Fruit fly (Drosophila melanogaster): ENCODE measurements around the gene CG4743.

CG4743 gene

dm6 chr3R:25684859-25685258, 4.5 kb upstream of the CG4743 start, which contains the start of gene RpL27 (continued):
- TF ChIP-seq bsh (GFP tag; optimal IDR thresholded peaks at IDR 0.05): peak; percentile 37 to 67
- TF ChIP-seq TFAM (GFP tag; optimal IDR thresholded peaks at IDR 0.05): peak; percentile 49
- TF ChIP-seq CG7745 (tag; optimal IDR thresholded peaks at IDR 0.05): no peak
- TF ChIP-seq Blimp-1 (GFP tag; optimal IDR thresholded peaks at IDR 0.05): no peak
- TF ChIP-seq CG17328 (GFP tag; IDR thresholded peaks at IDR 0.05): peak; percentile 79
- TF ChIP-seq CG9609 (GFP tag; optimal IDR thresholded peaks at IDR 0.05): peak; percentile 58
- TF ChIP-seq CG15269 (tag; optimal IDR thresholded peaks at IDR 0.05): peak; percentile 74
- peak; percentile 74 for TF ChIP-seq CG10274 (GFP tag; optimal IDR thresholded peaks at IDR 0.05)
- TF ChIP-seq lab (GFP tag; optimal IDR thresholded peaks at IDR 0.05): peak; percentile 95
- peak; percentile 9 for TF ChIP-seq CG10462 (GFP tag; optimal IDR thresholded peaks at IDR 0.05)
- TF ChIP-seq HLHmδ (GFP tag; optimal IDR thresholded peaks at IDR 0.05): peak; percentile 86
- TF ChIP-seq CG7839 (tag; optimal IDR thresholded peaks at IDR 0.05): peak; percentile 78
- TF ChIP-seq CG12659 (GFP tag; optimal IDR thresholded peaks at IDR 0.05): peak; percentile 90
- no peak for TF ChIP-seq CG1832 (GFP tag; optimal IDR thresholded peaks at IDR 0.05)
- TF ChIP-seq CG2120 (GFP tag; optimal IDR thresholded peaks at IDR 0.05): peak; percentile 49
- TF ChIP-seq CG30403 (GFP tag; optimal IDR thresholded peaks at IDR 0.05): peak; percentile 68
- TF ChIP-seq abd-A (tag; optimal IDR thresholded peaks at IDR 0.05): no peak
- no peak for TF ChIP-seq cad (GFP tag; optimal IDR thresholded peaks at IDR 0.05)
- TF ChIP-seq CG3995 (GFP tag; optimal IDR thresholded peaks at IDR 0.05): peak; percentile 65
- TF ChIP-seq insv (GFP tag; optimal IDR thresholded peaks at IDR 0.05): peak in 1 of 2 experiments; percentile 67
- TF ChIP-seq CG10565 (GFP tag; optimal IDR thresholded peaks at IDR 0.05): no peak
- peak; percentile 37 for TF ChIP-seq Hr3 (GFP tag; optimal IDR thresholded peaks at IDR 0.05)
- TF ChIP-seq Nf-YC (tag; optimal IDR thresholded peaks at IDR 0.05): peak; percentile 73
- TF ChIP-seq NK7.1 (GFP tag; optimal IDR thresholded peaks at IDR 0.05): peak; percentile 54
- peak; percentile 89 for TF ChIP-seq gro (GFP tag; optimal IDR thresholded peaks at IDR 0.05)
- TF ChIP-seq Usf (GFP tag; optimal IDR thresholded peaks at IDR 0.05): peak; percentile 45
- peak; percentile 81 for TF ChIP-seq CG13775 (GFP tag; optimal IDR thresholded peaks at IDR 0.05)
- peak; percentile 81 for TF ChIP-seq Camta (GFP tag; optimal IDR thresholded peaks at IDR 0.05)
- TF ChIP-seq Ssrp (tag; optimal IDR thresholded peaks at IDR 0.05): peak; percentile 11
- TF ChIP-seq ewg (GFP tag; optimal IDR thresholded peaks at IDR 0.05): peak; percentile 49
- TF ChIP-seq CG17802 (tag; optimal IDR thresholded peaks at IDR 0.05): peak; percentile 55
- peak; percentile 82 for TF ChIP-seq Lhr (GFP tag; optimal IDR thresholded peaks at IDR 0.05)
- peak in 1 of 3 experiments; percentile 25 for TF ChIP-seq lola (GFP tag; optimal IDR thresholded peaks at IDR 0.05)
- TF ChIP-seq nau (GFP tag; optimal IDR thresholded peaks at IDR 0.05): peak; percentile 87
- no peak for TF ChIP-seq CG8478 (optimal IDR thresholded peaks at IDR 0.05)
- TF ChIP-seq Atf-2 (GFP tag; optimal IDR thresholded peaks at IDR 0.05): peak; percentile 21
- no peak for TF ChIP-seq fru (optimal IDR thresholded peaks at IDR 0.05)
- TF ChIP-seq CG3407 (GFP tag; optimal IDR thresholded peaks at IDR 0.05): peak; percentile 74
- peak; percentile 88 for TF ChIP-seq Fer3 (tag; optimal IDR thresholded peaks at IDR 0.05)
- peak; percentile 76 for TF ChIP-seq CG18262 (tag; optimal IDR thresholded peaks at IDR 0.05)
- 0 out of 2 replicates have a peak, but pooled peaks have one; percentile 22 for TF ChIP-seq cas (GFP tag; IDR thresholded peaks at IDR 0.05)
- TF ChIP-seq CG17829 (tag; optimal IDR thresholded peaks at IDR 0.05): peak; percentile 75
- peak; percentile 68 for TF ChIP-seq CoRest (tag; optimal IDR thresholded peaks at IDR 0.05)
- TF ChIP-seq shn (GFP tag; optimal IDR thresholded peaks at IDR 0.05): peak; percentile 65
- no peak for TF ChIP-seq nerfin-2 (GFP tag; IDR thresholded peaks at IDR 0.05; ENCODE audit: partially characterized antibody)
- TF ChIP-seq phol (tag; optimal IDR thresholded peaks at IDR 0.05): peak; percentile 84
- TF ChIP-seq crc (GFP tag; optimal IDR thresholded peaks at IDR 0.05): peak; percentile 58
- TF ChIP-seq CTCF (GFP tag; optimal IDR thresholded peaks at IDR 0.05): peak; percentile 64
- no peak for TF ChIP-seq lov (optimal IDR thresholded peaks at IDR 0.05)
- peak; percentile 80; the same call in 2 of the 3 replicates for TF ChIP-seq lov (GFP tag; IDR thresholded peaks at IDR 0.05)
- peak; percentile 82 for TF ChIP-seq CG1603 (tag; optimal IDR thresholded peaks at IDR 0.05)

All from whole organism, embryonic.